Worm (Caenorhabditis elegans): ENCODE results near the gene grd-5.

- no peak for TF ChIP-seq npax-4 (tag; optimal IDR thresholded peaks at IDR 0.05)
- TF ChIP-seq lim-6 (tag; optimal IDR thresholded peaks at IDR 0.05): no peak
- TF ChIP-seq nfya-1 (tag; optimal IDR thresholded peaks at IDR 0.05): no peak
These were observed 8.0 kb upstream of the grd-5 start, which contains the start of gene fip-4 for ce11 chrV:8610633-8611404.
